Fruit fly (Drosophila melanogaster) Kc167 (cell line): ENCODE data around the gene CG17839.

Experiments used
- h ChIP-seq: fragments of >200 bp; optimal IDR thresholded peaks from 3 replicates; lab custom pipeline; 2018; ENCODE audit warnings: missing external identifiers
- insv ChIP-seq: fragments of >200 bp; optimal IDR thresholded peaks from 3 replicates; lab custom pipeline; 2018; ENCODE audit warnings: missing external identifiers
- ttk ChIP-seq: sonication (Bioruptor generic); optimal IDR thresholded peaks from 2 replicates; lab custom pipeline; 2017; ENCODE audit warnings: missing external identifiers

dm6 chr3L:14757464-14758384 is 47.2 kb upstream of the CG17839 start, which contains the start of gene CG42507:
- TF ChIP-seq ttk (lab: Kevin White, UChicago), result no peak
- TF ChIP-seq insv, result no peak
- no peak for TF ChIP-seq h
